Fruit fly (Drosophila melanogaster) whole organism, embryonic: ENCODE measurements around the gene DIP-eta.

ENCODE experiments used
- CG10979 ChIP-seq: fragments of 200-800 bp; sonication (Bioruptor generic); optimal IDR thresholded peaks from 2 replicates; lab custom pipeline; 2018; ENCODE audit warnings: missing biosample characterization, mild to moderate bottlenecking, missing genetic modification characterization, moderate library complexity
- CG11695 ChIP-seq: fragments of 200-800 bp; sonication (Bioruptor generic); IDR thresholded peaks from 3 replicates; pipeline ENCODE4 v1.3.6; 2022; ENCODE audit warnings: missing biosample characterization, missing genetic modification characterization
- CG11696 ChIP-seq: fragments of 200-800 bp; sonication (Bioruptor generic); IDR thresholded peaks from 2 replicates; pipeline ENCODE4 v1.3.6; 2022; ENCODE audit warnings: missing biosample characterization, missing genetic modification characterization
- CG12391 ChIP-seq: fragments of 200-800 bp; sonication (Bioruptor generic); optimal IDR thresholded peaks from 3 replicates; lab custom pipeline; 2018; ENCODE audit warnings: missing biosample characterization, mild to moderate bottlenecking, missing genetic modification characterization, moderate library complexity
- CG12744 ChIP-seq: fragments of 200-800 bp; sonication (Bioruptor generic); optimal IDR thresholded peaks from 2 replicates; lab custom pipeline; 2016; ENCODE audit warnings: missing biosample characterization, missing genetic modification characterization
- CG12769 ChIP-seq: fragments of 200-800 bp; sonication (Bioruptor generic); optimal IDR thresholded peaks from 2 replicates; lab custom pipeline; 2019; ENCODE audit warnings: missing biosample characterization, mild to moderate bottlenecking, missing genetic modification characterization, moderate library complexity
- CG12942 ChIP-seq: fragments of 200-800 bp; sonication (Bioruptor generic); optimal IDR thresholded peaks from 3 replicates; lab custom pipeline; 2016; ENCODE audit warnings: missing biosample characterization, missing genetic modification characterization
- CG13624 ChIP-seq: fragments of 200-800 bp; sonication (Bioruptor generic); optimal IDR thresholded peaks from 2 replicates; lab custom pipeline; 2016; ENCODE audit warnings: missing biosample characterization, missing genetic modification characterization
- CG14710 ChIP-seq: fragments of 200-800 bp; sonication (Bioruptor generic); optimal IDR thresholded peaks from 3 replicates; lab custom pipeline; 2019; ENCODE audit warnings: missing biosample characterization, mild to moderate bottlenecking, missing genetic modification characterization, moderate library complexity
- CG17359 ChIP-seq: fragments of 200-800 bp; sonication (Bioruptor generic); optimal IDR thresholded peaks from 3 replicates; lab custom pipeline; 2018; ENCODE audit warnings: missing biosample characterization, mild to moderate bottlenecking, missing genetic modification characterization, moderate library complexity
- CG17829 ChIP-seq: fragments of 200-800 bp; optimal IDR thresholded peaks from 2 replicates; lab custom pipeline; 2019; ENCODE audit warnings: missing biosample characterization, mild to moderate bottlenecking, missing genetic modification characterization, moderate library complexity
- CG8478 ChIP-seq: fragments of >200 bp; optimal IDR thresholded peaks from 2 replicates; lab custom pipeline; 2018
- CG9215 ChIP-seq: fragments of 200-800 bp; sonication (Bioruptor generic); IDR thresholded peaks from 2 replicates; pipeline ENCODE4 v1.3.6; 2022; ENCODE audit warnings: missing biosample characterization, missing genetic modification characterization
- CG9817 ChIP-seq: fragments of 200-800 bp; sonication (Bioruptor generic); optimal IDR thresholded peaks from 2 replicates; lab custom pipeline; 2018; ENCODE audit warnings: missing biosample characterization, mild to moderate bottlenecking, missing genetic modification characterization, moderate library complexity
- CkIIα-i1 ChIP-seq: fragments of 200-800 bp; sonication (Bioruptor generic); IDR thresholded peaks from 2 replicates; pipeline ENCODE4 v1.3.6; 2022; ENCODE audit warnings: missing biosample characterization, missing genetic modification characterization
- D19A ChIP-seq: fragments of 200-800 bp; optimal IDR thresholded peaks from 3 replicates; lab custom pipeline; 2019; ENCODE audit warnings: missing biosample characterization, mild to moderate bottlenecking, missing genetic modification characterization, moderate library complexity
- H15 ChIP-seq: fragments of 200-800 bp; sonication (Bioruptor generic); IDR thresholded peaks from 3 replicates; pipeline ENCODE4 v1.3.6; 2022; ENCODE audit warnings: missing biosample characterization, missing genetic modification characterization
- Hey ChIP-seq: fragments of 200-800 bp; sonication (Bioruptor generic); optimal IDR thresholded peaks from 3 replicates; lab custom pipeline; 2018; ENCODE audit warnings: missing biosample characterization, mild to moderate bottlenecking, missing genetic modification characterization
- Side ChIP-seq: fragments of 200-800 bp; sonication (Bioruptor generic); optimal IDR thresholded peaks from 2 replicates; lab custom pipeline; 2016; ENCODE audit warnings: missing biosample characterization, missing genetic modification characterization
- Sox100B ChIP-seq: fragments of 200-800 bp; sonication (Bioruptor generic); optimal IDR thresholded peaks from 3 replicates; lab custom pipeline; 2018; ENCODE audit warnings: missing biosample characterization, mild to moderate bottlenecking, missing genetic modification characterization
- Trl ChIP-seq, 3 experiments: fragments of >200 bp in 2 of 3; fragments of 200-800 bp in 1 of 3; sonication (Bioruptor generic) in 1 of 3; optimal IDR thresholded peaks; 2 replicates in 1 of 3; 3 replicates in 2 of 3; lab custom pipeline; 2016 to 2017; ENCODE audit warnings: missing biosample characterization in 1 of 3, missing genetic modification characterization in 1 of 3
- Xbp1 ChIP-seq: fragments of 200-800 bp; sonication (Bioruptor generic); optimal IDR thresholded peaks from 3 replicates; lab custom pipeline; 2016; ENCODE audit warnings: missing biosample characterization, mild to moderate bottlenecking, missing genetic modification characterization
- ara ChIP-seq: fragments of 200-800 bp; sonication (Bioruptor generic); IDR thresholded peaks from 2 replicates; pipeline ENCODE4 v1.3.6; 2022; ENCODE audit warnings: missing biosample characterization, missing genetic modification characterization
- bab2 ChIP-seq: fragments of 200-800 bp; sonication (Bioruptor generic); optimal IDR thresholded peaks from 2 replicates; lab custom pipeline; 2016; ENCODE audit warnings: missing biosample characterization, missing genetic modification characterization
- cas ChIP-seq: fragments of 200-800 bp; sonication (Bioruptor generic); IDR thresholded peaks from 2 replicates; pipeline ENCODE4 v1.3.6; 2022; ENCODE audit warnings: missing biosample characterization, missing genetic modification characterization
- chm ChIP-seq: fragments of 200-800 bp; sonication (Bioruptor generic); IDR thresholded peaks from 2 replicates; pipeline ENCODE4 v1.3.6; 2022; ENCODE audit warnings: missing biosample characterization, missing genetic modification characterization
- crol ChIP-seq: fragments of 200-800 bp; sonication (Bioruptor generic); IDR thresholded peaks from 2 replicates; pipeline ENCODE4 v1.3.6; 2022; ENCODE audit warnings: missing biosample characterization, missing genetic modification characterization
- dpn ChIP-seq, 2 experiments: fragments of 200-800 bp; sonication (Bioruptor generic); optimal IDR thresholded peaks; 3 replicates each; lab custom pipeline; 2016; ENCODE audit warnings: missing biosample characterization in 2 of 2, missing genetic modification characterization in 2 of 2
- emc ChIP-seq: fragments of 200-800 bp; sonication (Bioruptor generic); optimal IDR thresholded peaks from 2 replicates; lab custom pipeline; 2016; ENCODE audit warnings: missing biosample characterization, missing genetic modification characterization
- fd102C ChIP-seq: fragments of 200-800 bp; sonication (Bioruptor generic); optimal IDR thresholded peaks from 2 replicates; lab custom pipeline; 2018; ENCODE audit warnings: missing biosample characterization, mild to moderate bottlenecking, missing genetic modification characterization, moderate library complexity
- fru ChIP-seq: fragments of >200 bp; optimal IDR thresholded peaks from 2 replicates; lab custom pipeline; 2017
- grau ChIP-seq: fragments of 200-800 bp; optimal IDR thresholded peaks from 3 replicates; lab custom pipeline; 2019; ENCODE audit warnings: missing biosample characterization, mild to moderate bottlenecking, missing genetic modification characterization, moderate library complexity
- gro ChIP-seq: fragments of 200-800 bp; sonication (Bioruptor generic); optimal IDR thresholded peaks from 2 replicates; lab custom pipeline; 2016; ENCODE audit warnings: missing biosample characterization, missing genetic modification characterization
- hbn ChIP-seq: fragments of 200-800 bp; sonication (Bioruptor generic); IDR thresholded peaks from 2 replicates; pipeline ENCODE4 v1.3.6; 2022; ENCODE audit warnings: missing biosample characterization, missing genetic modification characterization; ENCODE audit not compliant: partially characterized antibody
- nmo ChIP-seq: fragments of 200-800 bp; sonication (Bioruptor generic); optimal IDR thresholded peaks from 2 replicates; lab custom pipeline; 2018; ENCODE audit warnings: missing biosample characterization, mild to moderate bottlenecking, missing genetic modification characterization, moderate library complexity
- oc ChIP-seq: fragments of 200-800 bp; sonication (Bioruptor generic); optimal IDR thresholded peaks from 2 replicates; lab custom pipeline; 2018; ENCODE audit warnings: missing biosample characterization, mild to moderate bottlenecking, missing genetic modification characterization, moderate library complexity
- pan ChIP-seq, 4 experiments: fragments of >200 bp in 3 of 4; fragments of 200-800 bp in 1 of 4; sonication (Bioruptor generic) in 1 of 4; optimal IDR thresholded peaks in 3 of 4; IDR thresholded peaks in 1 of 4; 2 replicates each; pipeline versions ENCODE4 v1.3.6 to Lab custom; 2017 to 2022; ENCODE audit warnings: missing biosample characterization in 2 of 4, missing genetic modification characterization in 2 of 4, mixed read lengths in 1 of 4
- phol ChIP-seq: fragments of 200-800 bp; sonication (Bioruptor generic); optimal IDR thresholded peaks from 3 replicates; lab custom pipeline; 2018; ENCODE audit warnings: missing biosample characterization, mild to moderate bottlenecking, missing genetic modification characterization, moderate library complexity
- prd ChIP-seq, 3 experiments: fragments of >200 bp in 2 of 3; fragments of 200-800 bp in 1 of 3; sonication (Bioruptor generic) in 1 of 3; optimal IDR thresholded peaks in 2 of 3; IDR thresholded peaks in 1 of 3; 2 replicates in 2 of 3; 3 replicates in 1 of 3; pipeline versions ENCODE4 v1.3.6 to Lab custom; 2017 to 2022; ENCODE audit warnings: missing biosample characterization in 1 of 3, missing genetic modification characterization in 1 of 3
- ranshi ChIP-seq: fragments of 200-800 bp; sonication (Bioruptor generic); IDR thresholded peaks from 2 replicates; pipeline ENCODE4 v1.3.6; 2022; ENCODE audit warnings: missing biosample characterization, missing genetic modification characterization
- repo ChIP-seq: fragments of 200-800 bp; sonication (Bioruptor generic); optimal IDR thresholded peaks from 2 replicates; lab custom pipeline; 2016; ENCODE audit warnings: missing biosample characterization, missing genetic modification characterization
- rib ChIP-seq: fragments of 200-800 bp; sonication (Bioruptor generic); IDR thresholded peaks from 2 replicates; pipeline ENCODE4 v1.3.6; 2022; ENCODE audit warnings: missing biosample characterization, missing genetic modification characterization
- scrt ChIP-seq: fragments of 200-800 bp; sonication (Bioruptor generic); optimal IDR thresholded peaks from 2 replicates; lab custom pipeline; 2018; ENCODE audit warnings: missing biosample characterization, mild to moderate bottlenecking, missing genetic modification characterization, moderate library complexity
- sisA ChIP-seq: fragments of 200-800 bp; sonication (Bioruptor generic); IDR thresholded peaks from 2 replicates; pipeline ENCODE4 v1.3.6; 2022; ENCODE audit warnings: missing biosample characterization, missing genetic modification characterization
- twi ChIP-seq: fragments of 200-800 bp; optimal IDR thresholded peaks from 2 replicates; lab custom pipeline; 2019; ENCODE audit warnings: missing biosample characterization, mild to moderate bottlenecking, missing genetic modification characterization, moderate library complexity

DIP-eta gene

DNA sequence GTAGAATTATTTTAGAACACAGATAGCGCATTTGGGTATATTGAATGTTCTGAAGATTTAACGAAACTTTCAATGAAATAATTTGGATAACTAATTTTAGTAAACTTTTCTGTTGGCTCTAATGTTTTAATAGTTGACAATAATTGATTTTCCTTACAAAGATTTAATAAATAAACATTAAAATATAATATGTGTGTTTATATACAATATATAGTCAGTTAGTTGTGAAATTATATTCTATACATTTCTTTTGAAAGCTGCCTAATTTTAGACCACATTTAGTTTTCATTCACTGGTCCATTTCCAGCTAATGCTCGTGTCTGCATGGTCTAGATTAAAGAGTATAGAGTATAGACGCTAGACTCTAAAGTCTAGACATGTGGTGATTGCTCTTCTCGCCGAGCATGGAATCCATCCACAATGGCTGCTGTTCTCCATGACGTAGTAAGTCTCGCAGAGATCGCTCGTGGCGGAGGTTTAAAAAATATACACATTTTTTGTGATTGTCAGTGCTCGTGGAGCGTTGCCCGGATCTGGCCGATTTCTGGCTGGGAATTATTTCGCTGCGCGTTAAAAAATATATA lies 58.8 kb downstream of the DIP-eta start, which contains the start of gene GluRIIB (continued):
- TF ChIP-seq twi = peak; percentile 23
- no peak for TF ChIP-seq CkIIα-i1 (GFP tag; lab: Robert Waterston, UW)
- TF ChIP-seq fru = no peak
- no peak for TF ChIP-seq CG12942
- no peak for TF ChIP-seq gro (GFP tag; lab: Kevin White, UChicago)
- no peak for TF ChIP-seq rib (GFP tag; lab: Robert Waterston, UW)
- no peak for TF ChIP-seq Side (GFP tag; lab: Kevin White, UChicago)
- TF ChIP-seq chm (GFP tag; lab: Robert Waterston, UW) = no peak
- TF ChIP-seq grau (tag; lab: Kevin White, UChicago) = peak; percentile 40
- no peak for TF ChIP-seq CG14710 (tag; lab: Kevin White, UChicago)
- no peak for TF ChIP-seq bab2 (GFP tag; lab: Kevin White, UChicago)
- peak; percentile 42 for TF ChIP-seq CG10979
- peak; percentile 3 to 5 for TF ChIP-seq Trl (optimal IDR thresholded peaks at IDR 0.05; lab: Kevin White, UChicago)
- TF ChIP-seq Trl (GFP tag; optimal IDR thresholded peaks at IDR 0.05; lab: Kevin White, UChicago) = no peak
- TF ChIP-seq hbn (GFP tag; lab: Robert Waterston, UW) = no peak
- no peak for TF ChIP-seq H15 (GFP tag; lab: Robert Waterston, UW)
- TF ChIP-seq CG11695 = no peak
- no peak for TF ChIP-seq Hey (tag; lab: Kevin White, UChicago)
- no peak for TF ChIP-seq oc (tag; lab: Kevin White, UChicago)
- no peak for TF ChIP-seq crol (GFP tag; lab: Robert Waterston, UW)
- TF ChIP-seq CG17829 = peak; percentile 8
- TF ChIP-seq ranshi (GFP tag; lab: Robert Waterston, UW) = no peak
- TF ChIP-seq CG12744 (GFP tag; lab: Kevin White, UChicago) = no peak
- TF ChIP-seq dpn (GFP tag; optimal IDR thresholded peaks at IDR 0.05; lab: Kevin White, UChicago) = no peak
- no peak for TF ChIP-seq Sox100B (GFP tag; lab: Kevin White, UChicago)
- TF ChIP-seq CG11696 = no peak
- peak; percentile 39 for TF ChIP-seq nmo (GFP tag; lab: Kevin White, UChicago)
- no peak for TF ChIP-seq cas
- no peak for TF ChIP-seq sisA (GFP tag; lab: Robert Waterston, UW)
- no peak for TF ChIP-seq emc
- TF ChIP-seq Xbp1 (GFP tag; lab: Kevin White, UChicago) = no peak
- peak; percentile 45 for TF ChIP-seq phol (tag; lab: Kevin White, UChicago)
- no peak for TF ChIP-seq scrt (GFP tag; lab: Kevin White, UChicago)
- no peak for TF ChIP-seq CG9817 (tag; lab: Kevin White, UChicago)
- peak; percentile 8 for TF ChIP-seq CG12391 (tag; lab: Kevin White, UChicago)
- TF ChIP-seq prd (optimal IDR thresholded peaks at IDR 0.05; lab: Kevin White, UChicago) = no peak
- TF ChIP-seq prd (GFP tag; IDR thresholded peaks at IDR 0.05; lab: Robert Waterston, UW) = no peak
- no peak for TF ChIP-seq repo (GFP tag; lab: Kevin White, UChicago)
- TF ChIP-seq pan (optimal IDR thresholded peaks at IDR 0.05; lab: Kevin White, UChicago) = no peak
- no peak for TF ChIP-seq pan (GFP tag; optimal IDR thresholded peaks at IDR 0.05 in 1 of 2, IDR thresholded peaks at IDR 0.05 in 1 of 2)
- TF ChIP-seq CG13624 (GFP tag; lab: Kevin White, UChicago) = no peak
- TF ChIP-seq ara (GFP tag; lab: Robert Waterston, UW) = no peak
- TF ChIP-seq CG17359 (tag; lab: Kevin White, UChicago) = no peak
- no peak for TF ChIP-seq CG8478
- TF ChIP-seq fd102C (GFP tag; lab: Kevin White, UChicago) = no peak
- TF ChIP-seq CG12769 (tag; lab: Kevin White, UChicago) = peak; percentile 2
- TF ChIP-seq D19A (tag; lab: Kevin White, UChicago) = peak; percentile 94
- no peak for TF ChIP-seq CG9215
